Worm (Caenorhabditis elegans) whole organism, young adult: Measurements from ENCODE around the gene mltn-8.

Experiments used
- B0019.2 ChIP-seq: fragments of 200-800 bp; sonication (Bioruptor generic); conservative IDR thresholded peaks from 2 replicates; pipeline ENCODE4 v1.3.6; 2022; ENCODE audit warnings: missing genetic modification reagents, missing genetic modification characterization, missing compliant biosample characterization
- B0261.1 ChIP-seq: sonication (generic microtip); optimal IDR thresholded peaks from 2 replicates; lab custom pipeline; 2016; ENCODE audit warnings: mild to moderate bottlenecking, missing genetic modification characterization, moderate library complexity, missing compliant biosample characterization
- B0336.3 ChIP-seq: fragments of 200-800 bp; sonication (Bioruptor generic); IDR thresholded peaks from 2 replicates; pipeline ENCODE4 v1.3.6; 2022; ENCODE audit warnings: missing genetic modification characterization, missing compliant biosample characterization
- C06A6.2 ChIP-seq: fragments of 200-800 bp; sonication (Bioruptor generic); conservative IDR thresholded peaks from 2 replicates; pipeline ENCODE4 v1.3.6; 2022; ENCODE audit warnings: missing genetic modification characterization, missing compliant biosample characterization
- F37B4.10 ChIP-seq: fragments of 200-800 bp; sonication (Bioruptor generic); IDR thresholded peaks from 2 replicates; pipeline ENCODE4 v1.3.6; 2022; ENCODE audit warnings: missing genetic modification characterization, missing compliant biosample characterization
- F49E8.2 ChIP-seq: sonication (generic microtip); optimal IDR thresholded peaks from 3 replicates; lab custom pipeline; 2017; ENCODE audit warnings: missing genetic modification characterization, mild to moderate bottlenecking, missing compliant biosample characterization, antibody characterized with exemption, moderate library complexity; ENCODE audit not compliant: insufficient read depth
- F57A8.1 ChIP-seq: fragments of 200-800 bp; sonication (Bioruptor generic); optimal IDR thresholded peaks from 2 replicates; lab custom pipeline; 2018; ENCODE audit warnings: mild to moderate bottlenecking, missing genetic modification characterization, moderate library complexity, missing compliant biosample characterization
- Y67H2A.10 ChIP-seq: fragments of 200-800 bp; sonication (Bioruptor generic); conservative IDR thresholded peaks from 2 replicates; pipeline ENCODE4 v1.3.6; 2022; ENCODE audit warnings: missing genetic modification reagents, missing genetic modification characterization, missing compliant biosample characterization
- ZK185.1 ChIP-seq: sonication (generic microtip); optimal IDR thresholded peaks from 2 replicates; lab custom pipeline; 2016; ENCODE audit warnings: mild to moderate bottlenecking, missing genetic modification characterization, missing compliant biosample characterization; ENCODE audit not compliant: poor library complexity, severe bottlenecking
- ama-1 ChIP-seq, 3 experiments: fragments of 150-350 bp in 1 of 3; sonication (generic microtip) in 2 of 3; optimal IDR thresholded peaks; 2 replicates each; lab custom pipeline; 2014 to 2018; ENCODE audit warnings: missing biosample characterization in 2 of 3, missing genetic modification characterization in 2 of 3, missing genetic modification reagents in 2 of 3
- aptf-3 ChIP-seq: fragments of 200-800 bp; sonication (Bioruptor generic); IDR thresholded peaks from 2 replicates; pipeline ENCODE4 v1.3.6; 2022; ENCODE audit warnings: missing genetic modification characterization, missing compliant biosample characterization
- athp-1 ChIP-seq: sonication (generic microtip); optimal IDR thresholded peaks from 2 replicates; lab custom pipeline; 2017; ENCODE audit warnings: mild to moderate bottlenecking, missing genetic modification characterization, missing compliant biosample characterization
- ccch-3 ChIP-seq: fragments of 200-800 bp; sonication (Bioruptor generic); optimal IDR thresholded peaks from 2 replicates; lab custom pipeline; 2018; ENCODE audit warnings: mild to moderate bottlenecking, missing genetic modification characterization, missing compliant biosample characterization
- cebp-1 ChIP-seq, 2 experiments: fragments of 200-800 bp in 1 of 2; sonication (Bioruptor generic) in 1 of 2; sonication (generic microtip) in 1 of 2; IDR thresholded peaks in 1 of 2; optimal IDR thresholded peaks in 1 of 2; 2 replicates each; pipeline versions ENCODE4 v1.3.6 to Lab custom; 2017 to 2022; ENCODE audit warnings: missing compliant biosample characterization in 2 of 2, missing genetic modification characterization in 2 of 2, mild to moderate bottlenecking in 1 of 2, missing genetic modification reagents in 1 of 2, moderate library complexity in 1 of 2
- ceh-91 ChIP-seq: fragments of 200-800 bp; sonication (Bioruptor generic); IDR thresholded peaks from 2 replicates; pipeline ENCODE4 v1.3.6; 2022; ENCODE audit warnings: missing genetic modification reagents, missing genetic modification characterization, missing compliant biosample characterization
- chd-7 ChIP-seq: sonication (generic microtip); optimal IDR thresholded peaks from 2 replicates; lab custom pipeline; 2016; ENCODE audit warnings: mild to moderate bottlenecking, missing genetic modification characterization, moderate library complexity, missing compliant biosample characterization
- die-1 ChIP-seq: sonication (generic microtip); optimal IDR thresholded peaks from 2 replicates; lab custom pipeline; 2016; ENCODE audit warnings: missing genotype, mild to moderate bottlenecking, missing genetic modification characterization, missing compliant biosample characterization
- egrh-3 ChIP-seq: fragments of 200-800 bp; sonication (Bioruptor generic); IDR thresholded peaks from 2 replicates; pipeline ENCODE4 v1.3.6; 2022; ENCODE audit warnings: missing genetic modification reagents, missing genetic modification characterization, missing compliant biosample characterization
- ekl-4 ChIP-seq: fragments of 200-800 bp; sonication (Bioruptor generic); IDR thresholded peaks from 2 replicates; pipeline ENCODE4 v1.3.6; 2022; ENCODE audit warnings: missing genetic modification reagents, missing genetic modification characterization, missing compliant biosample characterization
- ets-4 ChIP-seq: fragments of 200-800 bp; sonication (Bioruptor generic); optimal IDR thresholded peaks from 2 replicates; lab custom pipeline; 2018; ENCODE audit warnings: mild to moderate bottlenecking, missing genetic modification characterization, missing compliant biosample characterization
- hlh-12 ChIP-seq: sonication (generic microtip); optimal IDR thresholded peaks from 2 replicates; lab custom pipeline; 2016; ENCODE audit warnings: missing genetic modification characterization, missing compliant biosample characterization
- hlh-26 ChIP-seq: fragments of 200-800 bp; sonication (Bioruptor generic); conservative IDR thresholded peaks from 2 replicates; pipeline ENCODE4 v1.3.6; 2022; ENCODE audit warnings: missing genetic modification reagents, missing genetic modification characterization, missing compliant biosample characterization
- lin-54 ChIP-seq: fragments of 200-800 bp; sonication (Bioruptor generic); optimal IDR thresholded peaks from 2 replicates; lab custom pipeline; 2018; ENCODE audit warnings: mild to moderate bottlenecking, missing genetic modification characterization, missing compliant biosample characterization
- lsy-27 ChIP-seq: sonication (generic microtip); optimal IDR thresholded peaks from 2 replicates; lab custom pipeline; 2017; ENCODE audit warnings: missing genetic modification characterization, mild to moderate bottlenecking, missing compliant biosample characterization, antibody characterized with exemption, missing genotype, borderline replicate concordance; ENCODE audit not compliant: insufficient read depth
- madf-6 ChIP-seq: fragments of 200-800 bp; sonication (Bioruptor generic); IDR thresholded peaks from 2 replicates; pipeline ENCODE4 v1.3.6; 2022; ENCODE audit warnings: missing genetic modification reagents, missing genetic modification characterization, missing compliant biosample characterization
- mes-4 ChIP-seq: sonication (generic microtip); optimal IDR thresholded peaks from 2 replicates; lab custom pipeline; 2016; ENCODE audit warnings: missing genotype, missing genetic modification characterization, missing compliant biosample characterization
- mxl-1 ChIP-seq: sonication (generic microtip); optimal IDR thresholded peaks from 2 replicates; lab custom pipeline; 2016; ENCODE audit warnings: missing genetic modification characterization, missing compliant biosample characterization
- nfyb-1 ChIP-seq: fragments of 200-800 bp; sonication (Bioruptor generic); IDR thresholded peaks from 2 replicates; pipeline ENCODE4 v1.3.6; 2022; ENCODE audit warnings: missing genetic modification reagents, missing genetic modification characterization, missing compliant biosample characterization
- nhr-80 ChIP-seq: sonication (generic microtip); optimal IDR thresholded peaks from 2 replicates; lab custom pipeline; 2016; ENCODE audit warnings: missing genetic modification characterization, missing compliant biosample characterization
- pbrm-1 ChIP-seq: fragments of 200-800 bp; sonication (Bioruptor generic); IDR thresholded peaks from 2 replicates; pipeline ENCODE4 v1.3.6; 2022; ENCODE audit warnings: missing genetic modification reagents, missing genetic modification characterization, missing compliant biosample characterization
- repo-1 ChIP-seq: sonication (generic microtip); optimal IDR thresholded peaks from 2 replicates; lab custom pipeline; 2017; ENCODE audit warnings: mild to moderate bottlenecking, missing genetic modification characterization, missing compliant biosample characterization
- snpc-1.1 ChIP-seq: sonication (generic microtip); optimal IDR thresholded peaks from 2 replicates; lab custom pipeline; 2017; ENCODE audit warnings: missing genetic modification characterization, mild to moderate bottlenecking, missing compliant biosample characterization, antibody characterized with exemption, moderate library complexity, missing genotype, missing genetic modification reagents; ENCODE audit not compliant: insufficient read depth
- snpc-4 ChIP-seq, 5 experiments: fragments of 150-350 bp in 1 of 5; sonication (generic microtip) in 4 of 5; optimal IDR thresholded peaks; 2 replicates each; lab custom pipeline; 2014 to 2018; ENCODE audit warnings: missing genetic modification characterization in 5 of 5, missing biosample characterization in 3 of 5, antibody characterized with exemption in 2 of 5, mild to moderate bottlenecking in 2 of 5, missing compliant biosample characterization in 2 of 5, missing genotype in 2 of 5, moderate library complexity in 2 of 5, missing genetic modification reagents in 1 of 5
- unc-130 ChIP-seq: sonication (generic microtip); optimal IDR thresholded peaks from 2 replicates; lab custom pipeline; 2016; ENCODE audit warnings: missing genetic modification reagents, missing genetic modification characterization, missing compliant biosample characterization
- unc-62 ChIP-seq: fragments of 150-350 bp; optimal IDR thresholded peaks from 2 replicates; lab custom pipeline; 2014; ENCODE audit warnings: missing biosample characterization, missing genetic modification reagents, missing genetic modification characterization
- zfh-2 ChIP-seq: fragments of 200-800 bp; sonication (Bioruptor generic); conservative IDR thresholded peaks from 2 replicates; pipeline ENCODE4 v1.3.6; 2022; ENCODE audit warnings: missing genetic modification reagents, missing genetic modification characterization, missing compliant biosample characterization
- ztf-18 ChIP-seq: sonication (generic microtip); optimal IDR thresholded peaks from 2 replicates; lab custom pipeline; 2016; ENCODE audit warnings: missing genotype, mild to moderate bottlenecking, missing genetic modification characterization, missing compliant biosample characterization
- ztf-25 ChIP-seq: fragments of 200-800 bp; sonication (Bioruptor generic); IDR thresholded peaks from 2 replicates; pipeline ENCODE4 v1.3.6; 2022; ENCODE audit warnings: missing genetic modification reagents, missing genetic modification characterization, missing compliant biosample characterization
- ztf-6 ChIP-seq: fragments of 200-800 bp; sonication (Bioruptor generic); IDR thresholded peaks from 2 replicates; pipeline ENCODE4 v1.3.6; 2022; ENCODE audit warnings: missing genetic modification reagents, missing genetic modification characterization, missing compliant biosample characterization

Gene mltn-8

DNA sequence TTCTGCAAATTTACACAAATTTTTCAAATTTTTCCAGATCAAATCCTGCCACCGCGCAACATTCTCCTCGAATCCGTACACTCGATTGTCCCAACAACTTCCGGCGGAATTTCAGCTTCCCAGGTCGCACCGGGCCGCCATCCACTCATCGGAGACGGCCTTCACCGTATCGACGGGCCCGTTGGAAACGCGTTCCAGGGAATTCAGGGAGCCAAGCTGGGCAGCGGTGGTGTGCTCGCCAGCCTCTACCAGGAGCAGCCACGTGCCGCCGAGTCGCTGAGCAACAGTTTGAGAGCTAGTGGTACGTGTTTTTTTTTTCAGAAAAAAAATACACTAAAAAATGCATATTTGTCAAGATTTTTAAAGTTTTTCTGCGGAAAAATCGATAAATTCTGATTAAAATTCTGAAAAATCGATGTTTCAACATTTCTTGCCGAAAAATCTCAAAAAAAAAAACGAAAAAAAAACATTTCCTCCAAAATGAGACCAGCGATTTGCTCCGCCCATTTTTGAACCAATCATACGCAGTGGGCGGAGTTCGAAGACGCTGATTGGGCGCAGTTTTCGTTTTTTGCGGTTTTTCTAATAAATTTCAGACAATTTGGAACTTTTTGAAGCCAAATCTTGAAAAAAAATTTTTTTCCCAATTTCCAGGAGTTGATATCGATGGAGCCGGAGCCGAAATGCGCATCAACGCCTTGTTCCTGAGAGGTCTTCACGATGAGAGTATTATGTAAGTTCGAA lies 23.0 kb downstream of the mltn-8 start:
- no peak for TF ChIP-seq F57A8.1 (GFP tag; lab: Kevin White, UChicago)
- no peak for TF ChIP-seq B0019.2 (GFP tag; lab: Robert Waterston, UW)
- peak; percentile 87 for TF ChIP-seq zfh-2 (GFP tag; lab: Robert Waterston, UW)
- TF ChIP-seq hlh-12 (tag; lab: Kevin White, UChicago), result no peak
- TF ChIP-seq egrh-3 (GFP tag; lab: Robert Waterston, UW), result peak; percentile 63; the same call in 1 of the 2 replicates
- no peak for TF ChIP-seq mes-4 (tag; lab: Kevin White, UChicago)
- TF ChIP-seq ceh-91 (GFP tag; lab: Robert Waterston, UW), result no peak
- TF ChIP-seq F37B4.10 (GFP tag; lab: Robert Waterston, UW), result 0 out of 2 replicates have a peak, but pooled peaks have one; percentile 74
- TF ChIP-seq Y67H2A.10 (GFP tag; lab: Robert Waterston, UW), result no peak
- TF ChIP-seq, all 124 proteins: peak for 3

DNA sequence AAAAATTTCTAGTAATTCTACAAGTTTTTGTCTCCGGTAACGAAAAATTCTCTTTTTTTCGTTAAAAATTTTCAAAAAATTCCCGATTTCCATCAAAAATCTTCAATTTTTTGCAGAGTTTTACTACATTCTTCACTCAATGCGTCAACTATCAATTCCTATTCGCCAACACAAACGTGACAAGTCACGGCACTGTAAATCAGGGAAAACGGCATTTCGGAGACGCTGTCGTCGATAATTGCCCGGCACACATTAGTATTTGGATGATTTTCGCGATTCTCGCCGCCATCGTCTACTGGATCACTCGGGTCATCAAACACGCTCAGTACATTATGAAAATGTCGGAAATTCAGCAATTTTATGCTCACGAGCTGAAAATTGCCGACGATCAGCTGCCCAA lies 28.3 kb downstream of the mltn-8 start:
- TF ChIP-seq ets-4, result no peak
- TF ChIP-seq chd-7 (tag; lab: Kevin White, UChicago), result no peak
- TF ChIP-seq ccch-3 (GFP tag; lab: Kevin White, UChicago), result no peak
- no peak for TF ChIP-seq aptf-3 (GFP tag; lab: Robert Waterston, UW)
- TF ChIP-seq unc-62 (GFP tag; lab: Kevin White, UChicago), result no peak
- no peak for TF ChIP-seq ztf-25 (GFP tag; lab: Robert Waterston, UW)
- TF ChIP-seq madf-6 (GFP tag; lab: Robert Waterston, UW), result no peak
- TF ChIP-seq B0336.3, result no peak
- no peak for TF ChIP-seq ekl-4 (GFP tag; lab: Robert Waterston, UW)
- no peak for TF ChIP-seq athp-1 (tag; lab: Kevin White, UChicago)
- TF ChIP-seq hlh-12 (tag; lab: Kevin White, UChicago), result no peak

DNA sequence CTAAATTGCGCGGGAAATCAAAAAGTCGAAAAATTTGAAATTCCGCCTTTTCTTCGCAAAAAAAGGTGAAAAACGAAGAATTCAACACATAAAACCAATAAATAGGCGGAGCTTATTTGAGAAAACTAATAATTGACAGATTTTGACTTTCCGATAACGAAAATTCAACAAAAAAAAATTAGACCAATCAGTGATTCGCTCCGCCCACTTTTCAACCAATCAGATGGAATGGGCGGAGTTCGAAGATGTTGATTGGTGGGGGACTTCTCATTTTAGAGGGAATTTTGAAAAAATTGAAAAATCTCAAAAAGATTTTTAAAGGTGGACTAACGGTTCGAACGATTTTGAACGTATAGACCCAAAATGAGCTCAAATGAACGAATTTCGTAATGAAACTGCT lies 29.3 kb downstream of the mltn-8 start:
- TF ChIP-seq lsy-27 (tag; lab: Kevin White, UChicago), result no peak
- peak; percentile 16; the same call in 1 of the 2 replicates for TF ChIP-seq nfyb-1 (GFP tag; lab: Robert Waterston, UW)

DNA sequence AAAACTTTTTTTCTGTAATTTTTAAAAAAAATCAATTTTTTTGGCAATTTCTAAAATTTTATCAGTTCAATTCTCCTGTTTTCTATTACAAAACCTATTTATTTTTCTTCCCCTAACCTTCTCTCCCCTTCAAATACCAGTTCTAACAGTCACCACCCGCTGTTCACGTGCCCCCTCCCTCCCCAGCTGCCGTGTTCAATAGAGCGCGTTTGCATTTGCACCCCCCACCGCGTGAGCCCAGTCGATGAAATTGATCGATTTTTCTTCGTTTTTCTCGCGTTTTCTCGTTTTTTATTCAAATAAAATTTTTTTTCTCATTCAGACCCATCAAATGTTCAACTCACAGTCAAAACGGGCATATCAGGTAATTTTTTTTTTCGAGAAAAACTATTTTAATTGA lies 31.0 kb downstream of the mltn-8 start, which contains the start of gene atg-9:
Gene atg-9 (plus strand): TSS at position 332 of the 400 bp plus-strand sequence.
- TF ChIP-seq cebp-1 (GFP tag; IDR thresholded peaks at IDR 0.05; lab: Robert Waterston, UW) (no peak), cebp-1 (tag; optimal IDR thresholded peaks at IDR 0.05; lab: Kevin White, UChicago) (peak; percentile 83), ets-4 (no peak), repo-1 (tag; lab: Kevin White, UChicago) (peak; percentile 41), ztf-18 (no peak), die-1 (tag; lab: Kevin White, UChicago) (no peak), pbrm-1 (GFP tag; lab: Robert Waterston, UW) (peak; percentile 71), nhr-80 (tag; lab: Kevin White, UChicago) (peak; percentile 33), C06A6.2 (GFP tag; lab: Robert Waterston, UW) (peak; percentile 56; the same call in 1 of the 2 replicates), hlh-26 (no peak), ceh-91 (GFP tag; lab: Robert Waterston, UW) (no peak), snpc-4 (GFP tag; optimal IDR thresholded peaks at IDR 0.05; lab: Kevin White, UChicago) (no peak), snpc-4 (tag; optimal IDR thresholded peaks at IDR 0.05; lab: Kevin White, UChicago) (peak in 2 of 4 experiments; percentile 29 to 53), ztf-25 (GFP tag; lab: Robert Waterston, UW) (no peak), ZK185.1 (tag; lab: Kevin White, UChicago) (no peak), F49E8.2 (no peak), B0261.1 (tag; lab: Kevin White, UChicago) (no peak), snpc-1.1 (no peak), unc-130 (GFP tag; lab: Kevin White, UChicago) (no peak), lsy-27 (tag; lab: Kevin White, UChicago) (no peak), egrh-3 (GFP tag; lab: Robert Waterston, UW) (peak; percentile 84), mxl-1 (tag; lab: Kevin White, UChicago) (no peak), ztf-6 (GFP tag; lab: Robert Waterston, UW) (no peak), ama-1 (optimal IDR thresholded peaks at IDR 0.05; lab: Kevin White, UChicago) (peak; percentile 45), ama-1 (GFP tag; optimal IDR thresholded peaks at IDR 0.05; lab: Kevin White, UChicago) (no peak), lin-54 (GFP tag; lab: Kevin White, UChicago) (peak; percentile 20)
